ENCODE assay signal across 2 worm cellular contexts in genomic region chrV:12790188-12790587, ce11.
A peak's percentile ranks its signal among the peaks of the same experiment; 100 is the strongest.
TF ChIP-seq lines count a peak whose summit lies in the region.

Gene srbc-43, minus strand, starts transcription at chrV:12790518.

TF ChIP-seq in whole organism, L1 larva, 84 proteins besides CTCF, POLR2A, EP300 and RAD21:
- TF ChIP-seq nhr-28 (tag; optimal IDR thresholded peaks at IDR 0.05; lab: Kevin White, UChicago) (no peak), efl-3 (GFP tag; optimal IDR thresholded peaks at IDR 0.05; lab: Kevin White, UChicago) (no peak), elt-2 (tag; optimal IDR thresholded peaks at IDR 0.05; lab: Kevin White, UChicago) (peak; percentile 7)

TF ChIP-seq in whole organism, L4 larva, 104 proteins besides CTCF, POLR2A, EP300 and RAD21:
- TF ChIP-seq ceh-82 (tag; optimal IDR thresholded peaks at IDR 0.05; lab: Kevin White, UChicago): no peak
- TF ChIP-seq egl-43 (GFP tag; IDR thresholded peaks at IDR 0.05; lab: Robert Waterston, UW): no peak
- peak; percentile 93 for TF ChIP-seq aha-1 (tag; lab: Kevin White, UChicago)
- no peak for TF ChIP-seq F26F4.8 (GFP tag; conservative IDR thresholded peaks at IDR 0.05; lab: Robert Waterston, UW)

Comparison
In these comparisons a context has a peak if more than half of its experiments do, and no peak if none do; other contexts are left out.
1. Of the 29 proteins assayed by ChIP-seq in both whole organism, L4 larva and whole organism, L1 larva: peak only in whole organism, L4 larva: aha-1; only in whole organism, L1 larva: none; in both: none; in neither: 28.